Worm (Caenorhabditis elegans) whole organism, L2 larva: ENCODE measurements around the gene grl-3.

Experiments used
- C34F6.9 ChIP-seq: fragments of 150-350 bp; optimal IDR thresholded peaks from 2 replicates; lab custom pipeline; 2014; ENCODE audit warnings: missing biosample characterization, missing genetic modification characterization
- F13H6.1 ChIP-seq: sonication (generic microtip); optimal IDR thresholded peaks from 2 replicates; lab custom pipeline; 2016; ENCODE audit warnings: missing genetic modification characterization, missing compliant biosample characterization
- R02D3.7 ChIP-seq: fragments of 150-350 bp; optimal IDR thresholded peaks from 2 replicates; lab custom pipeline; 2014; ENCODE audit warnings: missing biosample characterization, missing genetic modification characterization
- alr-1 ChIP-seq: fragments of 150-350 bp; optimal IDR thresholded peaks from 2 replicates; lab custom pipeline; 2014; ENCODE audit warnings: missing biosample characterization, missing genetic modification characterization
- aly-2 ChIP-seq: fragments of 150-350 bp; optimal IDR thresholded peaks from 2 replicates; lab custom pipeline; 2014; ENCODE audit warnings: missing biosample characterization, missing genetic modification characterization
- blmp-1 ChIP-seq: sonication (generic microtip); optimal IDR thresholded peaks from 2 replicates; lab custom pipeline; 2017; ENCODE audit warnings: missing genetic modification characterization, mild to moderate bottlenecking, missing compliant biosample characterization, antibody characterized with exemption, moderate library complexity; ENCODE audit not compliant: insufficient read depth
- ceh-16 ChIP-seq: fragments of 150-350 bp; optimal IDR thresholded peaks from 2 replicates; lab custom pipeline; 2014; ENCODE audit warnings: missing biosample characterization, missing genetic modification characterization
- ceh-82 ChIP-seq: fragments of 150-350 bp; optimal IDR thresholded peaks from 2 replicates; lab custom pipeline; 2014; ENCODE audit warnings: missing biosample characterization, missing genetic modification characterization
- crh-2 ChIP-seq: sonication (generic microtip); optimal IDR thresholded peaks from 2 replicates; lab custom pipeline; 2017; ENCODE audit warnings: missing biosample characterization, missing genetic modification characterization
- dmd-4 ChIP-seq: sonication (generic microtip); optimal IDR thresholded peaks from 2 replicates; lab custom pipeline; 2017; ENCODE audit warnings: missing biosample characterization, missing genetic modification characterization
- egl-27 ChIP-seq: sonication (generic microtip); optimal IDR thresholded peaks from 3 replicates; lab custom pipeline; 2017; ENCODE audit warnings: missing biosample characterization, missing genetic modification reagents, missing genetic modification characterization
- elt-3 ChIP-seq: sonication (generic microtip); optimal IDR thresholded peaks from 2 replicates; lab custom pipeline; 2017; ENCODE audit warnings: missing biosample characterization, missing genetic modification characterization
- gmeb-1 ChIP-seq: fragments of 150-350 bp; optimal IDR thresholded peaks from 2 replicates; lab custom pipeline; 2014; ENCODE audit warnings: missing biosample characterization, missing genetic modification characterization
- lin-11 ChIP-seq: fragments of 150-350 bp; sonication (generic microtip); optimal IDR thresholded peaks from 2 replicates; lab custom pipeline; 2014; ENCODE audit warnings: missing biosample characterization, missing genetic modification characterization, inconsistent platforms, mixed read lengths
- lin-13 ChIP-seq: fragments of 150-350 bp; optimal IDR thresholded peaks from 2 replicates; lab custom pipeline; 2014; ENCODE audit warnings: missing biosample characterization, missing genetic modification reagents, missing genetic modification characterization
- lin-39 ChIP-seq: fragments of 150-350 bp; optimal IDR thresholded peaks from 2 replicates; lab custom pipeline; 2014; ENCODE audit warnings: missing biosample characterization, missing genetic modification reagents, missing genetic modification characterization
- lsy-2 ChIP-seq, 2 experiments: fragments of 150-350 bp in 1 of 2; sonication (generic microtip) in 1 of 2; optimal IDR thresholded peaks; 2 replicates each; lab custom pipeline; 2014 to 2017; ENCODE audit warnings: missing biosample characterization in 2 of 2, missing genetic modification characterization in 2 of 2
- mab-5 ChIP-seq: fragments of 150-350 bp; optimal IDR thresholded peaks from 2 replicates; lab custom pipeline; 2014; ENCODE audit warnings: missing biosample characterization, missing genetic modification characterization
- mbf-1 ChIP-seq: sonication (generic microtip); optimal IDR thresholded peaks from 2 replicates; lab custom pipeline; 2017; ENCODE audit warnings: missing biosample characterization, missing genetic modification characterization
- mdl-1 ChIP-seq, 2 experiments: fragments of 150-350 bp in 1 of 2; sonication (generic microtip) in 1 of 2; optimal IDR thresholded peaks; 2 replicates each; lab custom pipeline; 2017; ENCODE audit warnings: missing biosample characterization in 2 of 2, missing genetic modification characterization in 2 of 2
- nhr-12 ChIP-seq: fragments of 150-350 bp; optimal IDR thresholded peaks from 2 replicates; lab custom pipeline; 2014; ENCODE audit warnings: missing biosample characterization, missing genetic modification characterization
- nhr-129 ChIP-seq: fragments of 150-350 bp; optimal IDR thresholded peaks from 2 replicates; lab custom pipeline; 2014; ENCODE audit warnings: missing biosample characterization, missing genetic modification characterization
- nhr-21 ChIP-seq: fragments of 150-350 bp; optimal IDR thresholded peaks from 2 replicates; lab custom pipeline; 2014; ENCODE audit warnings: missing biosample characterization, missing genetic modification characterization
- nhr-25 ChIP-seq: fragments of 150-350 bp; sonication (generic microtip); optimal IDR thresholded peaks from 3 replicates; lab custom pipeline; 2014; ENCODE audit warnings: missing biosample characterization, missing genetic modification characterization
- nhr-6 ChIP-seq: fragments of 150-350 bp; optimal IDR thresholded peaks from 2 replicates; lab custom pipeline; 2014; ENCODE audit warnings: missing biosample characterization, missing genetic modification characterization
- nhr-77 ChIP-seq: fragments of 150-350 bp; optimal IDR thresholded peaks from 2 replicates; lab custom pipeline; 2014; ENCODE audit warnings: missing biosample characterization, missing genetic modification characterization
- sem-4 ChIP-seq: fragments of 150-350 bp; optimal IDR thresholded peaks from 2 replicates; lab custom pipeline; 2014; ENCODE audit warnings: missing biosample characterization, missing genetic modification reagents, missing genetic modification characterization
- skn-1 ChIP-seq: sonication (generic microtip); optimal IDR thresholded peaks from 2 replicates; lab custom pipeline; 2017; ENCODE audit warnings: missing biosample characterization, missing genetic modification characterization
- sma-3 ChIP-seq: sonication (generic microtip); optimal IDR thresholded peaks from 2 replicates; lab custom pipeline; 2016; ENCODE audit warnings: missing genetic modification reagents, missing genetic modification characterization, missing compliant biosample characterization
- sma-9 ChIP-seq, 2 experiments: fragments of 150-350 bp in 1 of 2; sonication (generic microtip) in 1 of 2; optimal IDR thresholded peaks; 2 replicates each; lab custom pipeline; 2014 to 2016; ENCODE audit warnings: missing genetic modification characterization in 2 of 2, mild to moderate bottlenecking in 1 of 2, missing biosample characterization in 1 of 2, missing compliant biosample characterization in 1 of 2, missing genetic modification reagents in 1 of 2, moderate library complexity in 1 of 2
- unc-55 ChIP-seq: fragments of 150-350 bp; sonication (generic microtip); optimal IDR thresholded peaks from 3 replicates; lab custom pipeline; 2014; ENCODE audit warnings: missing biosample characterization, missing genetic modification reagents, missing genetic modification characterization
- zag-1 ChIP-seq: fragments of 150-350 bp; optimal IDR thresholded peaks from 2 replicates; lab custom pipeline; 2014; ENCODE audit warnings: missing biosample characterization, missing genetic modification characterization
- ztf-1 ChIP-seq: fragments of 200-800 bp; sonication (Bioruptor generic); conservative IDR thresholded peaks from 2 replicates; pipeline ENCODE4 v1.3.6; 2022; ENCODE audit warnings: missing genetic modification characterization, missing compliant biosample characterization
- ztf-11 ChIP-seq: sonication (generic microtip); optimal IDR thresholded peaks from 2 replicates; lab custom pipeline; 2017; ENCODE audit warnings: missing biosample characterization, missing genetic modification characterization
- ztf-4 ChIP-seq: fragments of 150-350 bp; optimal IDR thresholded peaks from 2 replicates; lab custom pipeline; 2014; ENCODE audit warnings: missing biosample characterization, missing genetic modification characterization

The grl-3 gene

ce11 chrV:11438464-11438863 is 27.2 kb downstream of the grl-3 start, which contains the start of gene dmsr-1:
Gene dmsr-1 (plus strand): TSS chrV:11438764.
- no peak for TF ChIP-seq aly-2 (tag; lab: Kevin White, UChicago)

- TF ChIP-seq lin-13 (GFP tag; lab: Kevin White, UChicago) (no peak), lin-39 (tag; lab: Kevin White, UChicago) (no peak), F13H6.1 (tag; lab: Kevin White, UChicago) (no peak), ztf-11 (tag; lab: Kevin White, UChicago) (no peak), R02D3.7 (tag; lab: Kevin White, UChicago) (no peak), alr-1 (tag; lab: Kevin White, UChicago) (no peak), ceh-82 (tag; lab: Kevin White, UChicago) (no peak), ztf-1 (no peak), nhr-21 (no peak), ceh-16 (no peak), sma-9 (GFP tag; optimal IDR thresholded peaks at IDR 0.05; lab: Kevin White, UChicago) (no peak), sma-9 (tag; optimal IDR thresholded peaks at IDR 0.05; lab: Kevin White, UChicago) (no peak), sma-3 (no peak), sem-4 (no peak), dmd-4 (tag; lab: Kevin White, UChicago) (no peak), unc-55 (GFP tag; lab: Kevin White, UChicago) (no peak), C34F6.9 (tag; lab: Kevin White, UChicago) (no peak), blmp-1 (no peak), nhr-12 (no peak)
Measured at ce11 chrV:11439202-11439601, 27.9 kb downstream of the grl-3 start.

ce11 chrV:11443503-11443902 is 32.2 kb downstream of the grl-3 start, which contains the start of gene F57B7.2:
Gene F57B7.2 (minus strand): TSS chrV:11443603.
- no peak for TF ChIP-seq crh-2
- TF ChIP-seq sma-9 (GFP tag; optimal IDR thresholded peaks at IDR 0.05; lab: Kevin White, UChicago) = peak; percentile 7
- no peak for TF ChIP-seq sma-9 (tag; optimal IDR thresholded peaks at IDR 0.05; lab: Kevin White, UChicago)
- no peak for TF ChIP-seq sma-3
- peak; percentile 2 for TF ChIP-seq mab-5

ce11 chrV:11445375-11445774 is 34.1 kb downstream of the grl-3 start:
- TF ChIP-seq lin-13 (GFP tag; lab: Kevin White, UChicago) (peak; percentile 22), lsy-2 (tag; optimal IDR thresholded peaks at IDR 0.05; lab: Kevin White, UChicago) (peak in 1 of 2 experiments; percentile 5), sem-4 (peak; percentile 23), nhr-77 (tag; lab: Kevin White, UChicago) (no peak), C34F6.9 (tag; lab: Kevin White, UChicago) (peak; percentile 43), mab-5 (peak; percentile 14), unc-55 (GFP tag; lab: Kevin White, UChicago) (peak; percentile 61), gmeb-1 (no peak), mdl-1 (tag; optimal IDR thresholded peaks at IDR 0.05; lab: Kevin White, UChicago) (peak in 1 of 2 experiments; percentile 29), nhr-25 (tag; lab: Kevin White, UChicago) (no peak), sma-9 (GFP tag; optimal IDR thresholded peaks at IDR 0.05; lab: Kevin White, UChicago) (peak; percentile 14), sma-9 (tag; optimal IDR thresholded peaks at IDR 0.05; lab: Kevin White, UChicago) (no peak), zag-1 (tag; lab: Kevin White, UChicago) (peak; percentile 58), egl-27 (tag; lab: Kevin White, UChicago) (no peak), F13H6.1 (tag; lab: Kevin White, UChicago) (peak; percentile 75), mbf-1 (no peak), nhr-21 (no peak), ztf-4 (tag; lab: Kevin White, UChicago) (no peak)

ce11 chrV:11446297-11446696 is 35.0 kb downstream of the grl-3 start, which contains the start of gene mig-17:
Gene mig-17 (plus strand): TSS chrV:11446685.
- TF ChIP-seq elt-3 (tag; lab: Kevin White, UChicago) (no peak), sma-9 (GFP tag; optimal IDR thresholded peaks at IDR 0.05; lab: Kevin White, UChicago) (peak; percentile 7), sma-9 (tag; optimal IDR thresholded peaks at IDR 0.05; lab: Kevin White, UChicago) (no peak), blmp-1 (no peak), unc-55 (GFP tag; lab: Kevin White, UChicago) (no peak), nhr-6 (tag; lab: Kevin White, UChicago) (no peak), skn-1 (no peak), ztf-11 (tag; lab: Kevin White, UChicago) (no peak), crh-2 (no peak), ztf-4 (tag; lab: Kevin White, UChicago) (no peak), F13H6.1 (tag; lab: Kevin White, UChicago) (peak; percentile 56), mab-5 (no peak), lin-11 (tag; lab: Kevin White, UChicago) (no peak), nhr-129 (tag; lab: Kevin White, UChicago) (peak; percentile 31)
